Worm (Caenorhabditis elegans) whole organism, late embryonic: ENCODE measurements around the gene let-716.

Experiments
- K02D7.2 ChIP-seq: sonication (generic microtip); optimal IDR thresholded peaks from 2 replicates; lab custom pipeline; 2017; ENCODE audit warnings: mild to moderate bottlenecking, missing genetic modification characterization, missing compliant biosample characterization
- ceh-45 ChIP-seq: fragments of 200-800 bp; sonication (Bioruptor generic); IDR thresholded peaks from 2 replicates; pipeline ENCODE4 v1.3.6; 2022; ENCODE audit warnings: missing genetic modification reagents, missing genetic modification characterization, missing compliant biosample characterization
- hlh-15 ChIP-seq: sonication (generic microtip); optimal IDR thresholded peaks from 2 replicates; lab custom pipeline; 2016; ENCODE audit warnings: missing genetic modification characterization, missing compliant biosample characterization
- madf-2 ChIP-seq: sonication (generic microtip); optimal IDR thresholded peaks from 2 replicates; lab custom pipeline; 2017; ENCODE audit warnings: missing genetic modification characterization, missing compliant biosample characterization

ce11 chrIII:6364395-6364794 is 19.0 kb upstream of the let-716 start:
- TF ChIP-seq hlh-15 (no peak), K02D7.2 (tag; lab: Kevin White, UChicago) (no peak), ceh-45 (no peak), madf-2 (no peak)
